Worm (Caenorhabditis elegans) whole organism, L4 larva: ENCODE measurements around the gene C06G3.3.

Experiments
- F10B5.3 ChIP-seq: sonication (generic microtip); optimal IDR thresholded peaks from 2 replicates; lab custom pipeline; 2016; ENCODE audit warnings: mild to moderate bottlenecking, missing genetic modification characterization, missing compliant biosample characterization
- ZK546.5 ChIP-seq, 2 experiments: sonication (generic microtip); optimal IDR thresholded peaks; 2 replicates each; lab custom pipeline; 2017; ENCODE audit warnings: missing biosample characterization in 2 of 2, missing genetic modification characterization in 2 of 2
- ces-1 ChIP-seq: fragments of 150-350 bp; sonication (generic microtip); optimal IDR thresholded peaks from 4 replicates; lab custom pipeline; 2014; ENCODE audit warnings: missing biosample characterization, missing genetic modification reagents, missing genetic modification characterization
- jun-1 ChIP-seq: fragments of 150-350 bp; optimal IDR thresholded peaks from 2 replicates; lab custom pipeline; 2014; ENCODE audit warnings: missing biosample characterization, missing genetic modification reagents, missing genetic modification characterization
- nhr-237 ChIP-seq: sonication (generic microtip); optimal IDR thresholded peaks from 2 replicates; lab custom pipeline; 2017; ENCODE audit warnings: missing biosample characterization, missing genetic modification characterization
- nhr-28 ChIP-seq: fragments of 150-350 bp; optimal IDR thresholded peaks from 2 replicates; lab custom pipeline; 2014; ENCODE audit warnings: missing biosample characterization, missing genetic modification characterization
- nhr-6 ChIP-seq: fragments of 150-350 bp; optimal IDR thresholded peaks from 2 replicates; lab custom pipeline; 2014; ENCODE audit warnings: missing biosample characterization, missing genetic modification characterization
- unc-39 ChIP-seq: sonication (generic microtip); optimal IDR thresholded peaks from 2 replicates; lab custom pipeline; 2017; ENCODE audit warnings: missing biosample characterization, missing genetic modification characterization
- unc-62 ChIP-seq, 3 experiments: fragments of 150-350 bp in 1 of 3; sonication (generic microtip); optimal IDR thresholded peaks in 2 of 3; peaks in 1 of 3; 1 replicate in 1 of 3; 2 replicates in 2 of 3; lab custom pipeline; 2014 to 2017; ENCODE audit warnings: missing biosample characterization in 3 of 3, missing genetic modification characterization in 3 of 3, missing genetic modification reagents in 3 of 3, missing genotype in 1 of 3
- ztf-11 ChIP-seq: fragments of 150-350 bp; optimal IDR thresholded peaks from 2 replicates; lab custom pipeline; 2014; ENCODE audit warnings: missing biosample characterization, missing genetic modification characterization

ce11 chrIV:7083976-7084375, 48.1 kb downstream of the C06G3.3 start:
- TF ChIP-seq nhr-28 (no peak), F10B5.3 (tag; lab: Kevin White, UChicago) (no peak), unc-62 (GFP tag; optimal IDR thresholded peaks at IDR 0.05 in 1 of 2; lab: Kevin White, UChicago) (no peak), unc-62 (tag; optimal IDR thresholded peaks at IDR 0.05; lab: Kevin White, UChicago) (no peak), nhr-237 (tag; lab: Kevin White, UChicago) (no peak), unc-39 (tag; lab: Kevin White, UChicago) (no peak), nhr-6 (no peak), ztf-11 (tag; lab: Kevin White, UChicago) (no peak), jun-1 (tag; lab: Kevin White, UChicago) (no peak), ZK546.5 (tag; optimal IDR thresholded peaks at IDR 0.05; lab: Kevin White, UChicago) (no peak), ces-1 (no peak)
